Fruit fly (Drosophila melanogaster) whole organism, embryonic: ENCODE results near the gene CG42716.

Experiments used
- Atf6 ChIP-seq: fragments of 200-800 bp; sonication (Bioruptor generic); IDR thresholded peaks from 2 replicates; pipeline ENCODE4 v1.3.6; 2022; ENCODE audit warnings: missing biosample characterization, missing genetic modification characterization
- Awh ChIP-seq: fragments of 200-800 bp; sonication (Bioruptor generic); IDR thresholded peaks from 2 replicates; pipeline ENCODE4, ENCODE4 v1.3.6; 2022; ENCODE audit warnings: missing biosample characterization, missing genetic modification characterization
- B-H2 ChIP-seq: fragments of 200-800 bp; sonication (Bioruptor generic); optimal IDR thresholded peaks from 2 replicates; lab custom pipeline; 2018; ENCODE audit warnings: missing biosample characterization, mild to moderate bottlenecking, missing genetic modification characterization
- CG10431 ChIP-seq: fragments of 200-800 bp; sonication (Bioruptor generic); optimal IDR thresholded peaks from 3 replicates; lab custom pipeline; 2018; ENCODE audit warnings: missing biosample characterization, mild to moderate bottlenecking, missing genetic modification characterization
- CG10979 ChIP-seq: fragments of 200-800 bp; sonication (Bioruptor generic); optimal IDR thresholded peaks from 2 replicates; lab custom pipeline; 2018; ENCODE audit warnings: missing biosample characterization, mild to moderate bottlenecking, missing genetic modification characterization, moderate library complexity
- CG13894 ChIP-seq: fragments of 200-800 bp; sonication (Bioruptor generic); optimal IDR thresholded peaks from 3 replicates; lab custom pipeline; 2018; ENCODE audit warnings: missing biosample characterization, mild to moderate bottlenecking, missing genetic modification characterization, moderate library complexity
- CG14965 ChIP-seq: fragments of 200-800 bp; sonication (Bioruptor generic); optimal IDR thresholded peaks from 2 replicates; lab custom pipeline; 2016; ENCODE audit warnings: missing biosample characterization, missing genetic modification characterization, borderline replicate concordance
- CG15696 ChIP-seq: fragments of 200-800 bp; sonication (Bioruptor generic); optimal IDR thresholded peaks from 2 replicates; lab custom pipeline; 2019; ENCODE audit warnings: missing biosample characterization, mild to moderate bottlenecking, missing genetic modification characterization, moderate library complexity
- CG16863 ChIP-seq: fragments of 200-800 bp; sonication (Bioruptor generic); optimal IDR thresholded peaks from 3 replicates; lab custom pipeline; 2016; ENCODE audit warnings: missing biosample characterization, missing genetic modification characterization
- CG3995 ChIP-seq: fragments of 200-800 bp; sonication (Bioruptor generic); optimal IDR thresholded peaks from 3 replicates; lab custom pipeline; 2016; ENCODE audit warnings: missing biosample characterization, missing genetic modification characterization
- CG4404 ChIP-seq: fragments of 200-800 bp; sonication (Bioruptor generic); IDR thresholded peaks from 2 replicates; pipeline ENCODE4 v1.3.6; 2022; ENCODE audit warnings: missing biosample characterization, missing genetic modification characterization
- CG7745 ChIP-seq: fragments of 200-800 bp; sonication (Bioruptor generic); optimal IDR thresholded peaks from 2 replicates; lab custom pipeline; 2018; ENCODE audit warnings: missing biosample characterization, mild to moderate bottlenecking, missing genetic modification characterization, moderate library complexity
- CG8944 ChIP-seq: fragments of 200-800 bp; sonication (Bioruptor generic); optimal IDR thresholded peaks from 3 replicates; lab custom pipeline; 2016; ENCODE audit warnings: missing biosample characterization, missing genetic modification characterization
- Deaf1 ChIP-seq: fragments of 200-800 bp; optimal IDR thresholded peaks from 3 replicates; lab custom pipeline; 2019; ENCODE audit warnings: missing biosample characterization, mild to moderate bottlenecking, missing genetic modification characterization, moderate library complexity
- Drgx ChIP-seq: fragments of 200-800 bp; sonication (Bioruptor generic); IDR thresholded peaks from 2 replicates; pipeline ENCODE4 v1.3.6; 2022; ENCODE audit warnings: missing biosample characterization, missing genetic modification characterization
- ERR ChIP-seq: fragments of 200-800 bp; sonication (Bioruptor generic); optimal IDR thresholded peaks from 2 replicates; lab custom pipeline; 2016; ENCODE audit warnings: missing biosample characterization, missing genetic modification characterization
- Fer2 ChIP-seq: fragments of 200-800 bp; sonication (Bioruptor generic); optimal IDR thresholded peaks from 2 replicates; lab custom pipeline; 2018; ENCODE audit warnings: missing biosample characterization, mild to moderate bottlenecking, missing genetic modification characterization, moderate library complexity
- HLHmδ ChIP-seq: fragments of 200-800 bp; sonication (Bioruptor generic); optimal IDR thresholded peaks from 2 replicates; lab custom pipeline; 2018; ENCODE audit warnings: missing biosample characterization, mild to moderate bottlenecking, missing genetic modification characterization, moderate library complexity
- Hmr ChIP-seq: fragments of 200-800 bp; sonication (Bioruptor generic); optimal IDR thresholded peaks from 3 replicates; lab custom pipeline; 2017; ENCODE audit warnings: mild to moderate bottlenecking, missing biosample characterization, missing genetic modification reagents, missing genetic modification characterization
- Hmx ChIP-seq: fragments of 200-800 bp; sonication (Bioruptor generic); optimal IDR thresholded peaks from 2 replicates; lab custom pipeline; 2016; ENCODE audit warnings: missing biosample characterization, missing genetic modification characterization
- Jarid2 ChIP-seq: fragments of 200-800 bp; sonication (Bioruptor generic); optimal IDR thresholded peaks from 3 replicates; lab custom pipeline; 2017; ENCODE audit warnings: mild to moderate bottlenecking, missing biosample characterization, missing genetic modification reagents, missing genetic modification characterization
- Meics ChIP-seq: fragments of 200-800 bp; sonication (Bioruptor generic); optimal IDR thresholded peaks from 2 replicates; lab custom pipeline; 2017; ENCODE audit warnings: missing biosample characterization, mild to moderate bottlenecking, missing genetic modification characterization
- Mes4 ChIP-seq: fragments of 200-800 bp; sonication (Bioruptor generic); optimal IDR thresholded peaks from 2 replicates; lab custom pipeline; 2016; ENCODE audit warnings: missing biosample characterization, missing genetic modification characterization
- Neu2 ChIP-seq: fragments of 200-800 bp; sonication (Bioruptor generic); optimal IDR thresholded peaks from 3 replicates; lab custom pipeline; 2016; ENCODE audit warnings: missing biosample characterization, missing genetic modification characterization, borderline replicate concordance
- Nf-YC ChIP-seq: fragments of 200-800 bp; optimal IDR thresholded peaks from 3 replicates; lab custom pipeline; 2019; ENCODE audit warnings: missing biosample characterization, mild to moderate bottlenecking, missing genetic modification characterization, moderate library complexity
- Oaz ChIP-seq: fragments of 200-800 bp; sonication (Bioruptor generic); IDR thresholded peaks from 2 replicates; pipeline ENCODE4 v1.3.6; 2022; ENCODE audit warnings: missing biosample characterization, missing genetic modification characterization
- Sry-δ ChIP-seq: fragments of 200-800 bp; sonication (Bioruptor generic); optimal IDR thresholded peaks from 2 replicates; lab custom pipeline; 2016; ENCODE audit warnings: missing biosample characterization, missing genetic modification characterization
- Trl ChIP-seq, 3 experiments: fragments of >200 bp in 2 of 3; fragments of 200-800 bp in 1 of 3; sonication (Bioruptor generic) in 1 of 3; optimal IDR thresholded peaks; 2 replicates in 1 of 3; 3 replicates in 2 of 3; lab custom pipeline; 2016 to 2017; ENCODE audit warnings: missing biosample characterization in 1 of 3, missing genetic modification characterization in 1 of 3
- ap ChIP-seq: fragments of 200-800 bp; sonication (Bioruptor generic); IDR thresholded peaks from 2 replicates; pipeline ENCODE4 v1.3.6; 2022; ENCODE audit warnings: missing biosample characterization, missing genetic modification characterization
- bab2 ChIP-seq: fragments of 200-800 bp; sonication (Bioruptor generic); optimal IDR thresholded peaks from 2 replicates; lab custom pipeline; 2016; ENCODE audit warnings: missing biosample characterization, missing genetic modification characterization
- dmrt11E ChIP-seq: fragments of 200-800 bp; sonication (Bioruptor generic); optimal IDR thresholded peaks from 3 replicates; lab custom pipeline; 2018; ENCODE audit warnings: missing biosample characterization, mild to moderate bottlenecking, missing genetic modification characterization, moderate library complexity
- eyg ChIP-seq: fragments of 200-800 bp; sonication (Bioruptor generic); optimal IDR thresholded peaks from 3 replicates; lab custom pipeline; 2016; ENCODE audit warnings: missing biosample characterization, missing genetic modification characterization
- fd64A ChIP-seq: fragments of 200-800 bp; sonication (Bioruptor generic); optimal IDR thresholded peaks from 3 replicates; lab custom pipeline; 2018; ENCODE audit warnings: missing biosample characterization, mild to moderate bottlenecking, missing genetic modification characterization
- fu2 ChIP-seq: fragments of 200-800 bp; sonication (Bioruptor generic); optimal IDR thresholded peaks from 2 replicates; lab custom pipeline; 2016; ENCODE audit warnings: missing biosample characterization, missing genetic modification characterization
- gcm ChIP-seq: fragments of 200-800 bp; sonication (Bioruptor generic); optimal IDR thresholded peaks from 2 replicates; lab custom pipeline; 2019; ENCODE audit warnings: missing biosample characterization, mild to moderate bottlenecking, missing genetic modification characterization, moderate library complexity
- gcm2 ChIP-seq: fragments of 200-800 bp; sonication (Bioruptor generic); optimal IDR thresholded peaks from 2 replicates; lab custom pipeline; 2016; ENCODE audit warnings: missing biosample characterization, missing genetic modification characterization
- h ChIP-seq: fragments of >200 bp; optimal IDR thresholded peaks from 2 replicates; lab custom pipeline; 2017
- ken ChIP-seq: fragments of 200-800 bp; sonication (Bioruptor generic); IDR thresholded peaks from 3 replicates; pipeline ENCODE4 v1.3.6; 2022; ENCODE audit warnings: missing biosample characterization, missing genetic modification characterization
- lilli ChIP-seq: fragments of 200-800 bp; sonication (Bioruptor generic); optimal IDR thresholded peaks from 3 replicates; lab custom pipeline; 2016; ENCODE audit warnings: missing biosample characterization, missing genetic modification characterization
- mirr ChIP-seq: fragments of 200-800 bp; sonication (Bioruptor generic); optimal IDR thresholded peaks from 3 replicates; lab custom pipeline; 2018; ENCODE audit warnings: missing biosample characterization, mild to moderate bottlenecking, missing genetic modification characterization
- p53 ChIP-seq: fragments of 200-800 bp; sonication (Bioruptor generic); optimal IDR thresholded peaks from 2 replicates; lab custom pipeline; 2016; ENCODE audit warnings: missing biosample characterization, missing genetic modification characterization
- pb ChIP-seq: fragments of 200-800 bp; sonication (Bioruptor generic); optimal IDR thresholded peaks from 3 replicates; lab custom pipeline; 2016; ENCODE audit warnings: missing biosample characterization, missing genetic modification characterization
- phol ChIP-seq: fragments of 200-800 bp; sonication (Bioruptor generic); optimal IDR thresholded peaks from 3 replicates; lab custom pipeline; 2018; ENCODE audit warnings: missing biosample characterization, mild to moderate bottlenecking, missing genetic modification characterization, moderate library complexity
- run ChIP-seq: fragments of 200-800 bp; sonication (Bioruptor generic); optimal IDR thresholded peaks from 3 replicates; lab custom pipeline; 2018; ENCODE audit warnings: missing biosample characterization, mild to moderate bottlenecking, missing genetic modification characterization
- tgo ChIP-seq: fragments of 200-800 bp; sonication (Bioruptor generic); IDR thresholded peaks from 3 replicates; pipeline ENCODE4 v1.3.6; 2022; ENCODE audit warnings: missing biosample characterization, missing genetic modification characterization
- tin ChIP-seq: fragments of 200-800 bp; sonication (Bioruptor generic); optimal IDR thresholded peaks from 3 replicates; lab custom pipeline; 2016; ENCODE audit warnings: missing biosample characterization, missing genetic modification characterization
- tll ChIP-seq, 2 experiments: fragments of 200-800 bp in 1 of 2; fragments of >200 bp in 1 of 2; sonication (Bioruptor generic) in 1 of 2; optimal IDR thresholded peaks; 2 replicates each; lab custom pipeline; 2017 to 2019; ENCODE audit warnings: missing biosample characterization in 2 of 2, missing genetic modification characterization in 2 of 2, mild to moderate bottlenecking in 1 of 2, moderate library complexity in 1 of 2
- unc-4 ChIP-seq: fragments of 200-800 bp; sonication (Bioruptor generic); IDR thresholded peaks from 2 replicates; pipeline ENCODE4 v1.3.6; 2022; ENCODE audit warnings: missing biosample characterization, missing genetic modification characterization; ENCODE audit not compliant: partially characterized antibody
- vfl ChIP-seq: fragments of 200-800 bp; sonication (Bioruptor generic); optimal IDR thresholded peaks from 2 replicates; lab custom pipeline; 2016; ENCODE audit warnings: missing biosample characterization, missing genetic modification characterization
- yki ChIP-seq: fragments of >200 bp; optimal IDR thresholded peaks from 3 replicates; lab custom pipeline; 2018
- zen ChIP-seq: fragments of 200-800 bp; sonication (Bioruptor generic); optimal IDR thresholded peaks from 3 replicates; lab custom pipeline; 2018; ENCODE audit warnings: missing biosample characterization, mild to moderate bottlenecking, missing genetic modification characterization, moderate library complexity

The CG42716 gene

dm6 chr3L:16023020-16023648 is 10.4 kb upstream of the CG42716 start, which contains the start of gene Notum (continued):
- TF ChIP-seq Nf-YC (tag; lab: Kevin White, UChicago) (no peak), CG10431 (GFP tag; lab: Kevin White, UChicago) (no peak), ken (no peak), HLHmδ (GFP tag; lab: Kevin White, UChicago) (peak; percentile 47), Neu2 (GFP tag; lab: Kevin White, UChicago) (no peak), yki (lab: Kevin White, UChicago) (no peak), unc-4 (GFP tag; lab: Robert Waterston, UW) (no peak), B-H2 (GFP tag; lab: Kevin White, UChicago) (no peak), run (tag; lab: Kevin White, UChicago) (no peak), pb (GFP tag; lab: Kevin White, UChicago) (no peak), Deaf1 (tag; lab: Kevin White, UChicago) (peak; percentile 48), CG15696 (no peak), CG3995 (GFP tag; lab: Kevin White, UChicago) (no peak), dmrt11E (tag; lab: Kevin White, UChicago) (no peak), fd64A (no peak), Fer2 (tag; lab: Kevin White, UChicago) (no peak), fu2 (GFP tag; lab: Kevin White, UChicago) (no peak), eyg (GFP tag; lab: Kevin White, UChicago) (no peak), Jarid2 (peak; percentile 87), CG16863 (peak; percentile 11), ERR (GFP tag; lab: Kevin White, UChicago) (no peak), Atf6 (GFP tag; lab: Robert Waterston, UW) (no peak), tin (GFP tag; lab: Kevin White, UChicago) (no peak), gcm2 (GFP tag; lab: Kevin White, UChicago) (no peak), Trl (optimal IDR thresholded peaks at IDR 0.05; lab: Kevin White, UChicago) (peak; percentile 38 to 56), Trl (GFP tag; optimal IDR thresholded peaks at IDR 0.05; lab: Kevin White, UChicago) (no peak), CG4404 (GFP tag; lab: Robert Waterston, UW) (no peak), Oaz (no peak), CG7745 (tag; lab: Kevin White, UChicago) (no peak), CG10979 (tag; lab: Kevin White, UChicago) (no peak), Hmr (GFP tag; lab: Kevin White, UChicago) (no peak), h (lab: Kevin White, UChicago) (no peak), tgo (GFP tag; lab: Robert Waterston, UW) (no peak), Sry-δ (GFP tag; lab: Kevin White, UChicago) (no peak), Meics (GFP tag; lab: Kevin White, UChicago) (no peak), CG14965 (GFP tag; lab: Kevin White, UChicago) (no peak), zen (peak; percentile 13), phol (no peak), tll (GFP tag; optimal IDR thresholded peaks at IDR 0.05; lab: Kevin White, UChicago) (no peak), lilli (GFP tag; lab: Kevin White, UChicago) (no peak), CG8944 (GFP tag; lab: Kevin White, UChicago) (no peak), gcm (GFP tag; lab: Kevin White, UChicago) (no peak), CG13894 (tag; lab: Kevin White, UChicago) (no peak), Awh (GFP tag; lab: Robert Waterston, UW) (no peak), Hmx (GFP tag; lab: Kevin White, UChicago) (no peak), Mes4 (GFP tag; lab: Kevin White, UChicago) (peak; percentile 11), bab2 (GFP tag; lab: Kevin White, UChicago) (no peak), ap (GFP tag; lab: Robert Waterston, UW) (no peak), mirr (no peak), p53 (GFP tag; lab: Kevin White, UChicago) (no peak), vfl (no peak), Drgx (GFP tag; lab: Robert Waterston, UW) (no peak)
